Worm (Caenorhabditis elegans): Measurements from ENCODE around the gene nhr-76.
A peak's percentile ranks its signal among the peaks of the same experiment; 100 is the strongest.

The nhr-76 gene

ce11 chrIV:664122-664521 lies 36.8 kb downstream of the nhr-76 start:
- TF ChIP-seq hlh-30 (tag; optimal IDR thresholded peaks at IDR 0.05; ENCODE audit: insufficient read depth) (no peak), mec-3 (tag; optimal IDR thresholded peaks at IDR 0.05; ENCODE audit: borderline replicate concordance) (no peak), gmeb-2 (tag; optimal IDR thresholded peaks at IDR 0.05) (no peak), unc-86 (tag; optimal IDR thresholded peaks at IDR 0.05) (no peak), F13H6.1 (tag; optimal IDR thresholded peaks at IDR 0.05) (no peak), unc-55 (GFP tag; optimal IDR thresholded peaks at IDR 0.05) (peak; percentile 41), elt-4 (tag; optimal IDR thresholded peaks at IDR 0.05) (no peak), C08G9.2 (tag; optimal IDR thresholded peaks at IDR 0.05) (no peak)

ce11 chrIV:665225-665624 lies 37.9 kb downstream of the nhr-76 start, which contains the start of gene K11H12.7:
K11H12.7 (plus strand) TSS chrIV:665525.
- TF ChIP-seq unc-55 (GFP tag; optimal IDR thresholded peaks at IDR 0.05): no peak
- TF ChIP-seq ets-4 (tag; optimal IDR thresholded peaks at IDR 0.05): no peak
- TF ChIP-seq che-1 (tag; optimal IDR thresholded peaks at IDR 0.05): no peak
- no peak for TF ChIP-seq hlh-6 (tag; optimal IDR thresholded peaks at IDR 0.05)
- TF ChIP-seq hlh-8 (tag; optimal IDR thresholded peaks at IDR 0.05): no peak
- TF ChIP-seq tbx-7 (tag; optimal IDR thresholded peaks at IDR 0.05): no peak
- no peak for TF ChIP-seq gmeb-2 (tag; optimal IDR thresholded peaks at IDR 0.05)
- no peak for TF ChIP-seq mec-3 (tag; optimal IDR thresholded peaks at IDR 0.05; ENCODE audit: borderline replicate concordance)
- no peak for TF ChIP-seq unc-86 (tag; optimal IDR thresholded peaks at IDR 0.05)
- TF ChIP-seq C38D4.7 (GFP tag; optimal IDR thresholded peaks at IDR 0.05): no peak
- TF ChIP-seq madf-2 (tag; optimal IDR thresholded peaks at IDR 0.05): no peak
- no peak for TF ChIP-seq C08G9.2 (tag; optimal IDR thresholded peaks at IDR 0.05)
- TF ChIP-seq pros-1 (tag; optimal IDR thresholded peaks at IDR 0.05): no peak
- TF ChIP-seq dmd-4 (tag; optimal IDR thresholded peaks at IDR 0.05; ENCODE audit: borderline replicate concordance): no peak

ce11 chrIV:666991-667390 lies 39.7 kb downstream of the nhr-76 start, which contains the start of gene K11H12.6:
K11H12.6 (plus strand) TSS chrIV:667291.
- TF ChIP-seq K02D7.2 (tag; optimal IDR thresholded peaks at IDR 0.05) (no peak), pha-2 (tag; optimal IDR thresholded peaks at IDR 0.05) (no peak), dve-1 (tag; optimal IDR thresholded peaks at IDR 0.05) (no peak), syd-9 (tag; optimal IDR thresholded peaks at IDR 0.05) (no peak), sox-2 (GFP tag; IDR thresholded peaks at IDR 0.05) (no peak), sox-4 (tag; optimal IDR thresholded peaks at IDR 0.05) (no peak), nhr-232 (tag; optimal IDR thresholded peaks at IDR 0.05) (no peak), nfya-1 (tag; optimal IDR thresholded peaks at IDR 0.05) (no peak), pros-1 (tag; optimal IDR thresholded peaks at IDR 0.05) (no peak), T23F11.4 (GFP tag; optimal IDR thresholded peaks at IDR 0.05) (no peak), ceh-2 (tag; optimal IDR thresholded peaks at IDR 0.05) (no peak), ets-4 (tag; optimal IDR thresholded peaks at IDR 0.05) (no peak), lim-6 (tag; optimal IDR thresholded peaks at IDR 0.05) (no peak)

- no peak for TF ChIP-seq fax-1 (tag; optimal IDR thresholded peaks at IDR 0.05)
- TF ChIP-seq pha-2 (tag; optimal IDR thresholded peaks at IDR 0.05): no peak
- no peak for TF ChIP-seq ceh-30 (tag; optimal IDR thresholded peaks at IDR 0.05)
- no peak for TF ChIP-seq mec-3 (tag; optimal IDR thresholded peaks at IDR 0.05; ENCODE audit: borderline replicate concordance)
- no peak for TF ChIP-seq sox-2 (GFP tag; IDR thresholded peaks at IDR 0.05)
- TF ChIP-seq ama-1 (optimal IDR thresholded peaks at IDR 0.05): no peak
- no peak for TF ChIP-seq lin-11 (tag; optimal IDR thresholded peaks at IDR 0.05)
- no peak for TF ChIP-seq ztf-16 (tag; optimal IDR thresholded peaks at IDR 0.05)
- TF ChIP-seq F13H6.1 (tag; optimal IDR thresholded peaks at IDR 0.05): no peak
Measured at ce11 chrIV:670455-670854, 43.1 kb downstream of the nhr-76 start, which contains the start of gene K11H12.11. K11H12.11 (minus strand) TSS chrIV:670555.

ce11 chrIV:673313-673712 lies 46.0 kb downstream of the nhr-76 start, which contains the start of gene K11H12.3:
K11H12.3 (minus strand) TSS chrIV:673480.
- TF ChIP-seq elt-2 (tag; optimal IDR thresholded peaks at IDR 0.05) (no peak), K02D7.2 (tag; optimal IDR thresholded peaks at IDR 0.05) (no peak), C38D4.7 (GFP tag; optimal IDR thresholded peaks at IDR 0.05) (no peak), nhr-11 (tag; optimal IDR thresholded peaks at IDR 0.05) (no peak)
